Worm (Caenorhabditis elegans) whole organism, young adult: ENCODE results near the gene sri-62.
"Not testable (repeated sequence)": the region's sequence is repeated elsewhere in the genome, so short reads cannot be mapped to it uniquely, and the experiment has no call there.

Source experiments
- B0019.2 ChIP-seq: fragments of 200-800 bp; sonication (Bioruptor generic); conservative IDR thresholded peaks from 2 replicates; pipeline ENCODE4 v1.3.6; 2022; ENCODE audit warnings: missing genetic modification reagents, missing genetic modification characterization, missing compliant biosample characterization
- B0035.1 ChIP-seq: sonication (generic microtip); optimal IDR thresholded peaks from 2 replicates; lab custom pipeline; 2016; ENCODE audit warnings: missing genetic modification characterization, mild to moderate bottlenecking, missing compliant biosample characterization, missing genotype, missing genetic modification reagents
- C06A6.2 ChIP-seq: fragments of 200-800 bp; sonication (Bioruptor generic); conservative IDR thresholded peaks from 2 replicates; pipeline ENCODE4 v1.3.6; 2022; ENCODE audit warnings: missing genetic modification characterization, missing compliant biosample characterization
- C17E4.6 ChIP-seq: fragments of 200-800 bp; sonication (Bioruptor generic); IDR thresholded peaks from 2 replicates; pipeline ENCODE4 v1.3.6; 2022; ENCODE audit warnings: missing genetic modification reagents, missing genetic modification characterization, missing compliant biosample characterization
- F57A8.1 ChIP-seq: fragments of 200-800 bp; sonication (Bioruptor generic); optimal IDR thresholded peaks from 2 replicates; lab custom pipeline; 2018; ENCODE audit warnings: mild to moderate bottlenecking, missing genetic modification characterization, moderate library complexity, missing compliant biosample characterization
- T26A5.8 ChIP-seq: sonication (generic microtip); optimal IDR thresholded peaks from 2 replicates; lab custom pipeline; 2016; ENCODE audit warnings: missing genetic modification characterization, missing compliant biosample characterization
- Y56A3A.18 ChIP-seq: fragments of 200-800 bp; sonication (Bioruptor generic); IDR thresholded peaks from 2 replicates; pipeline ENCODE4 v1.3.6; 2022; ENCODE audit warnings: missing genetic modification reagents, missing genetic modification characterization, missing compliant biosample characterization
- Y67H2A.10 ChIP-seq: fragments of 200-800 bp; sonication (Bioruptor generic); conservative IDR thresholded peaks from 2 replicates; pipeline ENCODE4 v1.3.6; 2022; ENCODE audit warnings: missing genetic modification reagents, missing genetic modification characterization, missing compliant biosample characterization
- akir-1 ChIP-seq: fragments of 200-800 bp; sonication (Bioruptor generic); optimal IDR thresholded peaks from 2 replicates; lab custom pipeline; 2018; ENCODE audit warnings: mild to moderate bottlenecking, missing genetic modification characterization, moderate library complexity, missing compliant biosample characterization
- ama-1 ChIP-seq, 3 experiments: fragments of 150-350 bp in 1 of 3; sonication (generic microtip) in 2 of 3; optimal IDR thresholded peaks; 2 replicates each; lab custom pipeline; 2014 to 2018; ENCODE audit warnings: missing biosample characterization in 2 of 3, missing genetic modification characterization in 2 of 3, missing genetic modification reagents in 2 of 3
- aptf-2 ChIP-seq: fragments of 200-800 bp; sonication (Bioruptor generic); conservative IDR thresholded peaks from 2 replicates; pipeline ENCODE4 v1.3.6; 2022; ENCODE audit warnings: missing genetic modification reagents, missing genetic modification characterization, missing compliant biosample characterization
- attf-3 ChIP-seq: fragments of 200-800 bp; sonication (Bioruptor generic); conservative IDR thresholded peaks from 2 replicates; pipeline ENCODE4 v1.3.6; 2022; ENCODE audit warnings: missing genetic modification reagents, missing genetic modification characterization, missing compliant biosample characterization
- ceh-27 ChIP-seq: fragments of 200-800 bp; sonication (Bioruptor generic); optimal IDR thresholded peaks from 2 replicates; lab custom pipeline; 2018; ENCODE audit warnings: mild to moderate bottlenecking, missing genetic modification characterization, moderate library complexity, missing compliant biosample characterization
- chd-7 ChIP-seq: sonication (generic microtip); optimal IDR thresholded peaks from 2 replicates; lab custom pipeline; 2016; ENCODE audit warnings: mild to moderate bottlenecking, missing genetic modification characterization, moderate library complexity, missing compliant biosample characterization
- die-1 ChIP-seq: sonication (generic microtip); optimal IDR thresholded peaks from 2 replicates; lab custom pipeline; 2016; ENCODE audit warnings: missing genotype, mild to moderate bottlenecking, missing genetic modification characterization, missing compliant biosample characterization
- dpff-1 ChIP-seq: sonication (generic microtip); optimal IDR thresholded peaks from 2 replicates; lab custom pipeline; 2017; ENCODE audit warnings: mild to moderate bottlenecking, missing genetic modification characterization, missing compliant biosample characterization
- dpl-1 ChIP-seq: fragments of 150-350 bp; optimal IDR thresholded peaks from 2 replicates; lab custom pipeline; 2014; ENCODE audit warnings: missing biosample characterization, missing genetic modification reagents, missing genetic modification characterization
- him-1 ChIP-seq: sonication (generic microtip); optimal IDR thresholded peaks from 2 replicates; lab custom pipeline; 2016; ENCODE audit warnings: missing genotype, missing genetic modification reagents, missing genetic modification characterization, missing compliant biosample characterization
- hmg-1.2 ChIP-seq: fragments of 200-800 bp; sonication (Bioruptor generic); IDR thresholded peaks from 2 replicates; pipeline ENCODE4 v1.3.6; 2022; ENCODE audit warnings: missing genetic modification reagents, missing genetic modification characterization, missing compliant biosample characterization
- lin-35 ChIP-seq, 3 experiments: fragments of 150-350 bp in 2 of 3; sonication (generic microtip) in 1 of 3; optimal IDR thresholded peaks; 2 replicates each; lab custom pipeline; 2014 to 2018; ENCODE audit warnings: missing biosample characterization in 3 of 3, missing genetic modification characterization in 3 of 3, missing genetic modification reagents in 3 of 3
- mxl-1 ChIP-seq: sonication (generic microtip); optimal IDR thresholded peaks from 2 replicates; lab custom pipeline; 2016; ENCODE audit warnings: missing genetic modification characterization, missing compliant biosample characterization
- nhr-120 ChIP-seq: fragments of 200-800 bp; sonication (Bioruptor generic); IDR thresholded peaks from 2 replicates; pipeline ENCODE4 v1.3.6; 2022; ENCODE audit warnings: missing genetic modification characterization, missing compliant biosample characterization
- repo-1 ChIP-seq: sonication (generic microtip); optimal IDR thresholded peaks from 2 replicates; lab custom pipeline; 2017; ENCODE audit warnings: mild to moderate bottlenecking, missing genetic modification characterization, missing compliant biosample characterization
- sea-2 ChIP-seq: fragments of 200-800 bp; sonication (Bioruptor generic); IDR thresholded peaks from 2 replicates; pipeline ENCODE4 v1.3.6; 2022; ENCODE audit warnings: missing genetic modification characterization, missing compliant biosample characterization
- unc-130 ChIP-seq: sonication (generic microtip); optimal IDR thresholded peaks from 2 replicates; lab custom pipeline; 2016; ENCODE audit warnings: missing genetic modification reagents, missing genetic modification characterization, missing compliant biosample characterization
- zfh-2 ChIP-seq: fragments of 200-800 bp; sonication (Bioruptor generic); conservative IDR thresholded peaks from 2 replicates; pipeline ENCODE4 v1.3.6; 2022; ENCODE audit warnings: missing genetic modification reagents, missing genetic modification characterization, missing compliant biosample characterization
- zim-3 ChIP-seq: sonication (generic microtip); optimal IDR thresholded peaks from 2 replicates; lab custom pipeline; 2017; ENCODE audit warnings: mild to moderate bottlenecking, missing genetic modification characterization, moderate library complexity, missing compliant biosample characterization
- ztf-6 ChIP-seq: fragments of 200-800 bp; sonication (Bioruptor generic); IDR thresholded peaks from 2 replicates; pipeline ENCODE4 v1.3.6; 2022; ENCODE audit warnings: missing genetic modification reagents, missing genetic modification characterization, missing compliant biosample characterization

Gene sri-62

ce11 chrII:2665081-2665480, 33.2 kb downstream of the sri-62 start, which contains the start of gene F22E5.2:
TSS of gene F22E5.2 (plus strand) at chrII:2665381.
- not testable (repeated sequence) for TF ChIP-seq die-1 (tag; lab: Kevin White, UChicago); zim-3 (tag; lab: Kevin White, UChicago); C17E4.6 (GFP tag; lab: Robert Waterston, UW)

- TF ChIP-seq B0035.1 (tag; lab: Kevin White, UChicago): no peak
- TF ChIP-seq attf-3: no peak
- no peak for TF ChIP-seq him-1
- TF ChIP-seq zfh-2 (GFP tag; lab: Robert Waterston, UW): no peak
- no peak for TF ChIP-seq Y56A3A.18
- TF ChIP-seq aptf-2 (GFP tag; lab: Robert Waterston, UW): no peak
- TF ChIP-seq ceh-27 (GFP tag; lab: Kevin White, UChicago): no peak
- no peak for TF ChIP-seq chd-7
- TF ChIP-seq nhr-120 (GFP tag; lab: Robert Waterston, UW): no peak
- TF ChIP-seq sea-2 (GFP tag; lab: Robert Waterston, UW): no peak
- TF ChIP-seq, all 124 proteins: peak for 0
Observed at ce11 chrII:2659364-2659763, 38.9 kb downstream of the sri-62 start, which contains the start of gene gcy-21. TSS of gene gcy-21 (plus strand) at chrII:2659664.

- TF ChIP-seq B0019.2 (GFP tag; lab: Robert Waterston, UW): no peak
- 0 out of 2 replicates have a peak, but pooled peaks have one; percentile 37 for TF ChIP-seq zfh-2 (GFP tag; lab: Robert Waterston, UW)
- no peak for TF ChIP-seq aptf-2 (GFP tag; lab: Robert Waterston, UW)
- no peak for TF ChIP-seq Y56A3A.18
- no peak for TF ChIP-seq ama-1 (optimal IDR thresholded peaks at IDR 0.05; lab: Kevin White, UChicago)
- TF ChIP-seq ama-1 (GFP tag; optimal IDR thresholded peaks at IDR 0.05; lab: Kevin White, UChicago): no peak
- TF ChIP-seq dpff-1 (tag; lab: Kevin White, UChicago): no peak
Observed at ce11 chrII:2656606-2657005, 41.7 kb downstream of the sri-62 start, which contains the start of gene sri-47. TSS of gene sri-47 (plus strand) at chrII:2656906.

- TF ChIP-seq repo-1 (tag; lab: Kevin White, UChicago): no peak
- no peak for TF ChIP-seq F57A8.1
- TF ChIP-seq aptf-2 (GFP tag; lab: Robert Waterston, UW): no peak
Observed at ce11 chrII:2649539-2649938, 48.7 kb downstream of the sri-62 start, which contains the start of the genes F22E5.13 and F22E5.6. TSS of gene F22E5.13 (minus strand) at chrII:2649639. TSS of gene F22E5.6 (plus strand) at chrII:2649835.

- no peak for TF ChIP-seq mxl-1
- TF ChIP-seq T26A5.8 (tag; lab: Kevin White, UChicago): no peak
- TF ChIP-seq hmg-1.2: peak; percentile 28; the same call in 1 of the 2 replicates
- no peak for TF ChIP-seq attf-3
- 0 out of 2 replicates have a peak, but pooled peaks have one; percentile 16 for TF ChIP-seq C06A6.2
- TF ChIP-seq akir-1 (GFP tag; lab: Kevin White, UChicago): no peak
- no peak for TF ChIP-seq lin-35 (GFP tag; optimal IDR thresholded peaks at IDR 0.05; lab: Kevin White, UChicago)
- no peak for TF ChIP-seq unc-130
- TF ChIP-seq dpl-1: no peak
- no peak for TF ChIP-seq Y67H2A.10 (GFP tag; lab: Robert Waterston, UW)
- TF ChIP-seq ztf-6: no peak
Observed at ce11 chrII:2649015-2649414, 49.3 kb downstream of the sri-62 start.
